Worm (Caenorhabditis elegans): ENCODE data around the gene C26H9A.4.
"Not testable (repeated sequence)": the region's sequence is repeated elsewhere in the genome, so short reads cannot be mapped to it uniquely, and the experiment has no call there.

C26H9A.4 gene

ce11 chrIV:12632430-12632829, 20.8 kb upstream of the C26H9A.4 start:
- no peak for TF ChIP-seq ref-1 (GFP tag; conservative IDR thresholded peaks at IDR 0.05)

ce11 chrIV:12633825-12634224, 19.4 kb upstream of the C26H9A.4 start:
- TF ChIP-seq cog-1 (tag; optimal IDR thresholded peaks at IDR 0.05) = peak; percentile 45
- TF ChIP-seq med-1 (GFP tag; optimal IDR thresholded peaks at IDR 0.05; ENCODE audit: insufficient read depth) = no peak
- no peak for TF ChIP-seq flt-1 (GFP tag; IDR thresholded peaks at IDR 0.05)

- TF ChIP-seq med-1 (GFP tag; optimal IDR thresholded peaks at IDR 0.05; ENCODE audit: insufficient read depth) = no peak
- TF ChIP-seq cog-1 (tag; optimal IDR thresholded peaks at IDR 0.05) = no peak
- no peak for TF ChIP-seq ztf-29 (GFP tag; IDR thresholded peaks at IDR 0.05)
- no peak for TF ChIP-seq ztf-23 (GFP tag; IDR thresholded peaks at IDR 0.05)
- TF ChIP-seq T22C8.4 (GFP tag; IDR thresholded peaks at IDR 0.05) = no peak
- TF ChIP-seq flt-1 (GFP tag; IDR thresholded peaks at IDR 0.05) = no peak
- TF ChIP-seq klf-2 (GFP tag; conservative IDR thresholded peaks at IDR 0.05) = no peak
- no peak for TF ChIP-seq tab-1 (GFP tag; IDR thresholded peaks at IDR 0.05)
- TF ChIP-seq ref-1 (GFP tag; conservative IDR thresholded peaks at IDR 0.05) = no peak
Measured at ce11 chrIV:12637340-12637739, 15.9 kb upstream of the C26H9A.4 start.

ce11 chrIV:12639311-12639710, 13.9 kb upstream of the C26H9A.4 start, which contains the start of gene C26H9A.3:
TSS of gene C26H9A.3 (minus strand) at chrIV:12639411.
- TF ChIP-seq T22C8.4 (GFP tag; IDR thresholded peaks at IDR 0.05); ref-1 (GFP tag; conservative IDR thresholded peaks at IDR 0.05); klf-2 (GFP tag; conservative IDR thresholded peaks at IDR 0.05): not testable (repeated sequence)

ce11 chrIV:12640137-12640536, 13.1 kb upstream of the C26H9A.4 start, which contains the start of gene vha-7:
TSS of gene vha-7 (plus strand) at chrIV:12640462.
- TF ChIP-seq ztf-29 (GFP tag; IDR thresholded peaks at IDR 0.05) = no peak
- no peak for TF ChIP-seq flt-1 (GFP tag; IDR thresholded peaks at IDR 0.05)
- no peak for TF ChIP-seq ref-1 (GFP tag; conservative IDR thresholded peaks at IDR 0.05)
- TF ChIP-seq ztf-23 (GFP tag; IDR thresholded peaks at IDR 0.05) = no peak
- TF ChIP-seq med-1 (GFP tag; optimal IDR thresholded peaks at IDR 0.05; ENCODE audit: insufficient read depth) = no peak
- TF ChIP-seq T22C8.4 (GFP tag; IDR thresholded peaks at IDR 0.05) = no peak
- no peak for TF ChIP-seq cog-1 (tag; optimal IDR thresholded peaks at IDR 0.05)
- TF ChIP-seq klf-2 (GFP tag; conservative IDR thresholded peaks at IDR 0.05) = no peak
- TF ChIP-seq tab-1 (GFP tag; IDR thresholded peaks at IDR 0.05) = no peak

ce11 chrIV:12640875-12641860, 12.0 kb upstream of the C26H9A.4 start:
- TF ChIP-seq ztf-29 (GFP tag; IDR thresholded peaks at IDR 0.05) (no peak), med-1 (GFP tag; optimal IDR thresholded peaks at IDR 0.05; ENCODE audit: insufficient read depth) (no peak), T22C8.4 (GFP tag; IDR thresholded peaks at IDR 0.05) (no peak), ref-1 (GFP tag; conservative IDR thresholded peaks at IDR 0.05) (no peak), ztf-23 (GFP tag; IDR thresholded peaks at IDR 0.05) (no peak), klf-2 (GFP tag; conservative IDR thresholded peaks at IDR 0.05) (no peak), tab-1 (GFP tag; IDR thresholded peaks at IDR 0.05) (no peak), flt-1 (GFP tag; IDR thresholded peaks at IDR 0.05) (no peak), cog-1 (tag; optimal IDR thresholded peaks at IDR 0.05) (no peak)

ce11 chrIV:12650597-12650996, 2.6 kb upstream of the C26H9A.4 start:
- TF ChIP-seq klf-2 (GFP tag; conservative IDR thresholded peaks at IDR 0.05) = no peak
- no peak for TF ChIP-seq med-1 (GFP tag; optimal IDR thresholded peaks at IDR 0.05; ENCODE audit: insufficient read depth)
- TF ChIP-seq tab-1 (GFP tag; IDR thresholded peaks at IDR 0.05) = no peak
- TF ChIP-seq ztf-29 (GFP tag; IDR thresholded peaks at IDR 0.05) = no peak
- no peak for TF ChIP-seq ztf-23 (GFP tag; IDR thresholded peaks at IDR 0.05)
- TF ChIP-seq flt-1 (GFP tag; IDR thresholded peaks at IDR 0.05) = no peak
- no peak for TF ChIP-seq cog-1 (tag; optimal IDR thresholded peaks at IDR 0.05)
- TF ChIP-seq T22C8.4 (GFP tag; IDR thresholded peaks at IDR 0.05) = no peak
- no peak for TF ChIP-seq ref-1 (GFP tag; conservative IDR thresholded peaks at IDR 0.05)

- TF ChIP-seq med-1 (GFP tag; optimal IDR thresholded peaks at IDR 0.05; ENCODE audit: insufficient read depth) = no peak
- TF ChIP-seq ztf-23 (GFP tag; IDR thresholded peaks at IDR 0.05) = no peak
- no peak for TF ChIP-seq ref-1 (GFP tag; conservative IDR thresholded peaks at IDR 0.05)
- no peak for TF ChIP-seq T22C8.4 (GFP tag; IDR thresholded peaks at IDR 0.05)
- TF ChIP-seq tab-1 (GFP tag; IDR thresholded peaks at IDR 0.05) = no peak
- no peak for TF ChIP-seq flt-1 (GFP tag; IDR thresholded peaks at IDR 0.05)
- no peak for TF ChIP-seq klf-2 (GFP tag; conservative IDR thresholded peaks at IDR 0.05)
- no peak for TF ChIP-seq ztf-29 (GFP tag; IDR thresholded peaks at IDR 0.05)
- no peak for TF ChIP-seq cog-1 (tag; optimal IDR thresholded peaks at IDR 0.05)
Measured at ce11 chrIV:12651570-12651969, 1.6 kb upstream of the C26H9A.4 start.

ce11 chrIV:12674700-12675099, 21.5 kb downstream of the C26H9A.4 start, which contains the start of gene T23B5.4:
TSS of gene T23B5.4 (plus strand) at chrIV:12675000.
- TF ChIP-seq flt-1 (GFP tag; IDR thresholded peaks at IDR 0.05) (no peak), ztf-23 (GFP tag; IDR thresholded peaks at IDR 0.05) (no peak), ztf-29 (GFP tag; IDR thresholded peaks at IDR 0.05) (no peak), tab-1 (GFP tag; IDR thresholded peaks at IDR 0.05) (no peak), med-1 (GFP tag; optimal IDR thresholded peaks at IDR 0.05; ENCODE audit: insufficient read depth) (no peak), ref-1 (GFP tag; conservative IDR thresholded peaks at IDR 0.05) (no peak), T22C8.4 (GFP tag; IDR thresholded peaks at IDR 0.05) (no peak), klf-2 (GFP tag; conservative IDR thresholded peaks at IDR 0.05) (no peak), cog-1 (tag; optimal IDR thresholded peaks at IDR 0.05) (no peak)

- TF ChIP-seq flt-1, ztf-23, T22C8.4 (GFP tag; IDR thresholded peaks at IDR 0.05): not testable (repeated sequence)
Measured at ce11 chrIV:12677137-12677536, 23.9 kb downstream of the C26H9A.4 start, which contains the start of gene T23B5.6. TSS of gene T23B5.6 (minus strand) at chrIV:12677237.
